Worm (Caenorhabditis elegans): ENCODE measurements around the gene icd-1.

ce11 chrII:6562203-6562867 lies 26.1 kb downstream of the icd-1 start:
- TF ChIP-seq him-1 (tag; optimal IDR thresholded peaks at IDR 0.05) (no peak), W03F9.2 (tag; optimal IDR thresholded peaks at IDR 0.05) (no peak), dao-5 (tag; optimal IDR thresholded peaks at IDR 0.05) (no peak)

Measured in whole organism, L4/young adult.